Fruit fly (Drosophila melanogaster) whole organism, prepupa: Measurements from ENCODE around the gene Set.

Experiments
- CG10669 ChIP-seq: fragments of 200-800 bp; sonication (Bioruptor generic); optimal IDR thresholded peaks from 3 replicates; lab custom pipeline; 2018; ENCODE audit warnings: missing biosample characterization, mild to moderate bottlenecking, missing genetic modification characterization, moderate library complexity
- CG32006 ChIP-seq: fragments of 200-800 bp; sonication (Bioruptor generic); optimal IDR thresholded peaks from 3 replicates; lab custom pipeline; 2017; ENCODE audit warnings: missing biosample characterization, mild to moderate bottlenecking, missing genetic modification characterization
- Sox102F ChIP-seq: fragments of 200-800 bp; sonication (Bioruptor generic); optimal IDR thresholded peaks from 2 replicates; lab custom pipeline; 2016; ENCODE audit warnings: missing biosample characterization, mild to moderate bottlenecking, missing genetic modification characterization
- Sox15 ChIP-seq: fragments of 200-800 bp; sonication (Bioruptor generic); optimal IDR thresholded peaks from 3 replicates; lab custom pipeline; 2016; ENCODE audit warnings: missing biosample characterization, missing genetic modification characterization
- cyc ChIP-seq: fragments of 200-800 bp; sonication (Bioruptor generic); optimal IDR thresholded peaks from 3 replicates; lab custom pipeline; 2016; ENCODE audit warnings: missing biosample characterization, missing genetic modification characterization
- dac ChIP-seq: fragments of 200-800 bp; sonication (Bioruptor generic); optimal IDR thresholded peaks from 2 replicates; lab custom pipeline; 2017; ENCODE audit warnings: missing biosample characterization, mild to moderate bottlenecking, missing genetic modification characterization
- fkh ChIP-seq: fragments of 200-800 bp; sonication (Bioruptor generic); optimal IDR thresholded peaks from 3 replicates; lab custom pipeline; 2017; ENCODE audit warnings: missing biosample characterization, mild to moderate bottlenecking, missing genetic modification characterization, moderate library complexity
- svp ChIP-seq: fragments of 200-800 bp; sonication (Bioruptor generic); peaks from one replicate; lab custom pipeline; 2016; ENCODE audit warnings: missing biosample characterization, missing genetic modification characterization
- vri ChIP-seq: fragments of 200-800 bp; sonication (Bioruptor generic); optimal IDR thresholded peaks from 3 replicates; lab custom pipeline; 2016; ENCODE audit warnings: missing biosample characterization, mild to moderate bottlenecking, missing genetic modification characterization

DNA sequence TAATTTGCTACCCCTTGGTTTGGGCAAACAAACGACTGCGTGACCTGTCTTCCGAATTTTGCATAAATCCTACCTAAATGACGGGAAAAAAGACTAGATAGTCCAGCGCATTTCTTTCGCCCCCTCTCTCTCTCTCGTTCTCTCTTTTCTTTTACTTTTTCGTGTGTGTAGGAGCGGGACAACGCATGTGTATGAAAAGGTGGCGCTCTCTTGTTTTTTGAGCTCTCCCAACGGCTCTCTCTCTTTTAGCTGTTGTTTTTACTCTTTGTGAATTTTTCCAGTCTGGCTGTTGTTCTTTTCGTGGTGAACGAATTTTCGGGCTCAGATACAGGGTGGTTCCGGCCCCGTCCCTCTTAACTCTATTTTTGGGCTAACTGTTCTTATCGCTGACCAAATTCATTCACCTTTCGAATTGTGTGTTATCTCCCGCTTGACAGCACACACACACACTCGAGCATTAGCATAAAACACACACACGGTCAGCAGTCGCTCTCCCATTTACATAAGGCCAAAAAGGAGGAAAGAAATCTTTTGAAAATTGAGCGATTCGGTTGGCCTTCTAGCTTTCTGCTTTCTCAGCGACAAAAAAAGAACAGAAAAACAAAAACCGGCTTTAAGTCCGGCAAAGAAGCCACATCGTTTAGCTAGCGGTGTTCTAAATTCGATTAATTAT lies 28.3 kb downstream of the Set start:
- TF ChIP-seq CG32006: peak; percentile 8
- no peak for TF ChIP-seq cyc (GFP tag; lab: Kevin White, UChicago)
- no peak for TF ChIP-seq Sox102F (GFP tag; lab: Kevin White, UChicago)
- TF ChIP-seq vri (GFP tag; lab: Kevin White, UChicago): peak; percentile 58
- TF ChIP-seq CG10669 (GFP tag; lab: Kevin White, UChicago): no peak
- no peak for TF ChIP-seq dac (GFP tag; lab: Kevin White, UChicago)
- no peak for TF ChIP-seq fkh (GFP tag; lab: Kevin White, UChicago)
- peak; percentile 69 for TF ChIP-seq svp (GFP tag; lab: Kevin White, UChicago)
- no peak for TF ChIP-seq Sox15
